Fruit fly (Drosophila melanogaster) whole organism, prepupa: Measurements from ENCODE around the gene CG10748.

Experiments
- OdsH ChIP-seq: fragments of 200-800 bp; sonication (Bioruptor generic); optimal IDR thresholded peaks from 3 replicates; lab custom pipeline; 2016; ENCODE audit warnings: missing biosample characterization, missing genetic modification characterization
- dsx ChIP-seq: fragments of 200-800 bp; optimal IDR thresholded peaks from 3 replicates; lab custom pipeline; 2019; ENCODE audit warnings: missing biosample characterization, mild to moderate bottlenecking, missing genetic modification characterization, moderate library complexity; ENCODE audit not compliant: poor library complexity, severe bottlenecking
- esn ChIP-seq: fragments of 200-800 bp; sonication (Bioruptor generic); optimal IDR thresholded peaks from 2 replicates; lab custom pipeline; 2016; ENCODE audit warnings: missing biosample characterization, mild to moderate bottlenecking, missing genetic modification characterization, moderate library complexity
- fd85E ChIP-seq: fragments of 200-800 bp; sonication (Bioruptor generic); optimal IDR thresholded peaks from 3 replicates; lab custom pipeline; 2016; ENCODE audit warnings: missing biosample characterization, missing genetic modification characterization

dm6 chr3L:13014693-13015092, 42.5 kb upstream of the CG10748 start:
- TF ChIP-seq OdsH = no peak
- no peak for TF ChIP-seq esn (GFP tag; lab: Kevin White, UChicago)
- TF ChIP-seq dsx (GFP tag; lab: Kevin White, UChicago) = no peak
- no peak for TF ChIP-seq fd85E (GFP tag; lab: Kevin White, UChicago)
